Worm (Caenorhabditis elegans) whole organism, late embryonic: ENCODE measurements around the gene tsg-101.

Experiments
- C08G9.2 ChIP-seq: sonication (generic microtip); optimal IDR thresholded peaks from 2 replicates; lab custom pipeline; 2016; ENCODE audit warnings: mild to moderate bottlenecking, missing genetic modification characterization, moderate library complexity, missing compliant biosample characterization
- F13H6.1 ChIP-seq: sonication (generic microtip); optimal IDR thresholded peaks from 2 replicates; lab custom pipeline; 2016; ENCODE audit warnings: missing genetic modification characterization, missing compliant biosample characterization
- ceh-9 ChIP-seq: sonication (generic microtip); optimal IDR thresholded peaks from 2 replicates; lab custom pipeline; 2016; ENCODE audit warnings: mild to moderate bottlenecking, missing genetic modification characterization, inconsistent platforms, missing compliant biosample characterization
- che-1 ChIP-seq: sonication (generic microtip); optimal IDR thresholded peaks from 2 replicates; lab custom pipeline; 2016; ENCODE audit warnings: mild to moderate bottlenecking, missing genetic modification characterization, missing compliant biosample characterization
- hlh-8 ChIP-seq: sonication (generic microtip); optimal IDR thresholded peaks from 2 replicates; lab custom pipeline; 2016; ENCODE audit warnings: missing genotype, missing genetic modification characterization, missing compliant biosample characterization
- pag-3 ChIP-seq: sonication (generic microtip); optimal IDR thresholded peaks from 2 replicates; lab custom pipeline; 2016; ENCODE audit warnings: missing compliant biosample characterization, missing genetic modification characterization, borderline replicate concordance
- pha-2 ChIP-seq: sonication (generic microtip); optimal IDR thresholded peaks from 2 replicates; lab custom pipeline; 2017; ENCODE audit warnings: mild to moderate bottlenecking, missing genetic modification characterization, missing compliant biosample characterization
- pha-4 ChIP-seq: fragments of 150-350 bp; optimal IDR thresholded peaks from 2 replicates; lab custom pipeline; 2018; ENCODE audit warnings: missing biosample characterization, missing genetic modification reagents, missing genetic modification characterization
- ttx-3 ChIP-seq: sonication (generic microtip); optimal IDR thresholded peaks from 2 replicates; lab custom pipeline; 2016; ENCODE audit warnings: missing genetic modification reagents, missing genetic modification characterization, missing compliant biosample characterization
- unc-86 ChIP-seq: sonication (generic microtip); optimal IDR thresholded peaks from 2 replicates; lab custom pipeline; 2016; ENCODE audit warnings: missing genetic modification characterization, missing compliant biosample characterization
- ztf-16 ChIP-seq: sonication (generic microtip); optimal IDR thresholded peaks from 2 replicates; lab custom pipeline; 2017; ENCODE audit warnings: missing genetic modification characterization, missing compliant biosample characterization

ce11 chrIV:3467128-3467527 is 47.2 kb downstream of the tsg-101 start, which contains the start of gene F58E2.3:
- TF ChIP-seq C08G9.2 (tag; lab: Kevin White, UChicago): no peak
- no peak for TF ChIP-seq ttx-3 (tag; lab: Kevin White, UChicago)
- TF ChIP-seq ztf-16 (tag; lab: Kevin White, UChicago): no peak
- no peak for TF ChIP-seq pag-3
- TF ChIP-seq che-1 (tag; lab: Kevin White, UChicago): no peak
- TF ChIP-seq ceh-9 (tag; lab: Kevin White, UChicago): no peak
- no peak for TF ChIP-seq hlh-8 (tag; lab: Kevin White, UChicago)
- no peak for TF ChIP-seq pha-2 (tag; lab: Kevin White, UChicago)
- no peak for TF ChIP-seq unc-86
- no peak for TF ChIP-seq F13H6.1 (tag; lab: Kevin White, UChicago)
- no peak for TF ChIP-seq pha-4 (tag; lab: Kevin White, UChicago)
